Fruit fly (Drosophila melanogaster): ENCODE data around the gene Sas10.

The Sas10 gene

DNA sequence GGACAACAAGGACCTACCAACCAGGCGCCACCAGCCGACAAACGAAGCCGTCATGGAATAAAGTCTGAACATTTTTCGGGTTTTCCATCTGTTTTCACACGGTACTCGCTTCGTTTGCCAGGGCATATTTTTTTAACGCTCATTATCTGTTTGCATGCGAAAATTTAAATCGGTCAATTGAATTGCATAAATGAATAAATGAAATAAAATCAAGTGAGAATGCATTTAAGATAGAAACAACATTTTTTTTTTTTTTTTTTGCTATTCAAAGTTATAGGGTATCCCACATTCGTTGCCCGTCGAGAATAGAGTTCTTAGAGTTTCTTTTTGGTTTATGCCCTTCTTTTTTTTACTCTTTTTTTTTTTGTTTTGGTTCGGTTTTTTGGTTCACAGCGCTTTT lies 31.4 kb upstream of the Sas10 start (continued):
- TF ChIP-seq Trl (optimal IDR thresholded peaks at IDR 0.05) (no peak), Trl (GFP tag; optimal IDR thresholded peaks at IDR 0.05) (peak; percentile 18), phol (tag; optimal IDR thresholded peaks at IDR 0.05) (peak; percentile 65), ATbp (GFP tag; optimal IDR thresholded peaks at IDR 0.05) (no peak), H2.0 (GFP tag; IDR thresholded peaks at IDR 0.05) (0 out of 2 replicates have a peak, but pooled peaks have one; percentile 30), sqz (GFP tag; optimal IDR thresholded peaks at IDR 0.05) (peak; percentile 41), scrt (GFP tag; optimal IDR thresholded peaks at IDR 0.05) (peak; percentile 20), Doc3 (GFP tag; IDR thresholded peaks at IDR 0.05; ENCODE audit: partially characterized antibody) (no peak), Atf-2 (GFP tag; optimal IDR thresholded peaks at IDR 0.05) (no peak), Fer3 (tag; optimal IDR thresholded peaks at IDR 0.05) (peak; percentile 59), CG10654 (GFP tag; optimal IDR thresholded peaks at IDR 0.05) (peak; percentile 33), grau (tag; optimal IDR thresholded peaks at IDR 0.05) (peak; percentile 56), D (optimal IDR thresholded peaks at IDR 0.05) (no peak), D (GFP tag; optimal IDR thresholded peaks at IDR 0.05) (peak; percentile 27), Xrp1 (GFP tag; IDR thresholded peaks at IDR 0.05) (peak; percentile 59), CG13287 (GFP tag; IDR thresholded peaks at IDR 0.05; ENCODE audit: partially characterized antibody) (no peak), CG1792 (GFP tag; optimal IDR thresholded peaks at IDR 0.05) (peak; percentile 15), CG1647 (GFP tag; optimal IDR thresholded peaks at IDR 0.05) (peak; percentile 30), nmo (GFP tag; optimal IDR thresholded peaks at IDR 0.05) (peak; percentile 23), ken (GFP tag; IDR thresholded peaks at IDR 0.05) (no peak; the same call in 2 of the 3 replicates), wor (GFP tag; IDR thresholded peaks at IDR 0.05) (peak; percentile 26; the same call in 1 of the 2 replicates), Dref (GFP tag; IDR thresholded peaks at IDR 0.05) (no peak), tx (GFP tag; optimal IDR thresholded peaks at IDR 0.05) (peak; percentile 9), Ets65A (GFP tag) (no peak), al (GFP tag; IDR thresholded peaks at IDR 0.05) (no peak), fd96Cb (tag; optimal IDR thresholded peaks at IDR 0.05) (peak; percentile 64), cad (GFP tag; optimal IDR thresholded peaks at IDR 0.05) (no peak), Hsf (GFP tag; optimal IDR thresholded peaks at IDR 0.05) (peak; percentile 29), bbx (GFP tag; IDR thresholded peaks at IDR 0.05; ENCODE audit: partially characterized antibody) (no peak), CG10366 (GFP tag; IDR thresholded peaks at IDR 0.05) (peak; percentile 17; the same call in 1 of the 2 replicates), CoRest (tag; optimal IDR thresholded peaks at IDR 0.05) (peak; percentile 40), onecut (GFP tag; IDR thresholded peaks at IDR 0.05) (peak; percentile 48), CG4424 (GFP tag; optimal IDR thresholded peaks at IDR 0.05) (peak; percentile 48), CG33213 (GFP tag; optimal IDR thresholded peaks at IDR 0.05) (peak; percentile 45), ems (GFP tag; optimal IDR thresholded peaks at IDR 0.05) (peak; percentile 0), CG14441 (GFP tag; IDR thresholded peaks at IDR 0.05) (no peak), CG7786 (GFP tag; optimal IDR thresholded peaks at IDR 0.05) (peak; percentile 45), CG15269 (tag; optimal IDR thresholded peaks at IDR 0.05) (peak; percentile 51)

DNA sequence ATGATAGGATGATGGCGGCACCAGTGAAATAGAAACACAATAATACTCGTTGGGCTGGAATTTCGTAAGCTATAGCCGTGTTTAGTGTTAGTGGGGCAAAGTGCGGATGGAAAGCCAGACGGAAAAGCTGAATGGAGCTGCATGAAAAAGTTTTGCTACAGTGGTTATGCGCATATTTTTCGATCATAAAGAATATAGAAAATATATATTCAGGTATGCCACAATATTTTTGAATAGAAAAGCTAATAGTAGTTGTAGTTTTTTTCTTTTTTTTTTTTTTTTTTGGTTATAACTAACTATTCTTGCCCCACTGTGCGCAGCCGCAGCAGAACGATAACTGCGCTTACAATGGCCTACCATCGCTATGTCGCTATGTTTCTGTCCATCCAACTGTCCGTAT lies 30.7 kb upstream of the Sas10 start:
- TF ChIP-seq Dfd (GFP tag; optimal IDR thresholded peaks at IDR 0.05) (no peak), H15 (GFP tag; IDR thresholded peaks at IDR 0.05) (no peak), Sox102F (GFP tag; optimal IDR thresholded peaks at IDR 0.05) (peak; percentile 3), CG17912 (GFP tag; optimal IDR thresholded peaks at IDR 0.05) (no peak), usp (GFP tag; optimal IDR thresholded peaks at IDR 0.05) (no peak), CG34422 (GFP tag; IDR thresholded peaks at IDR 0.05) (0 out of 3 replicates have a peak, but pooled peaks have one; percentile 27), CG2120 (GFP tag; optimal IDR thresholded peaks at IDR 0.05) (peak; percentile 35), maf-S (GFP tag; optimal IDR thresholded peaks at IDR 0.05) (no peak), HLH3B (GFP tag; IDR thresholded peaks at IDR 0.05) (peak; percentile 38; the same call in 1 of the 2 replicates), CrebB (tag; optimal IDR thresholded peaks at IDR 0.05) (no peak), CG11695 (GFP tag; IDR thresholded peaks at IDR 0.05) (peak; percentile 49; the same call in 1 of the 3 replicates), eve (GFP tag; optimal IDR thresholded peaks at IDR 0.05) (no peak), hkb (optimal IDR thresholded peaks at IDR 0.05) (no peak), hkb (GFP tag; IDR thresholded peaks at IDR 0.05) (peak; percentile 48; the same call in 1 of the 2 replicates), Usf (GFP tag; optimal IDR thresholded peaks at IDR 0.05) (no peak), esg (GFP tag; conservative IDR thresholded peaks at IDR 0.05) (0 out of 2 replicates have a peak, but pooled peaks have one; percentile 6), sr (GFP tag; IDR thresholded peaks at IDR 0.05) (no peak)

Data from whole organism, embryonic.